Worm (Caenorhabditis elegans): Measurements from ENCODE around the gene his-61.

Gene his-61

ce11 chrIV:7439377-7439776, 46.6 kb downstream of the his-61 start:
- TF ChIP-seq blmp-1 (tag; optimal IDR thresholded peaks at IDR 0.05) (no peak), drap-1 (GFP tag; optimal IDR thresholded peaks at IDR 0.05) (no peak), zip-8 (tag; optimal IDR thresholded peaks at IDR 0.05) (no peak), mep-1 (tag; optimal IDR thresholded peaks at IDR 0.05) (no peak), ceh-43 (GFP tag; optimal IDR thresholded peaks at IDR 0.05) (no peak), unc-62 (GFP tag; optimal IDR thresholded peaks at IDR 0.05) (no peak), lsy-2 (tag; optimal IDR thresholded peaks at IDR 0.05) (no peak), lin-32 (GFP tag; optimal IDR thresholded peaks at IDR 0.05) (no peak), snpc-4 (tag; optimal IDR thresholded peaks at IDR 0.05) (no peak)
